Worm (Caenorhabditis elegans) whole organism, midembryonic: ENCODE results near the gene air-1.

Source experiments
- T22C8.4 ChIP-seq: fragments of 200-800 bp; sonication (Bioruptor generic); IDR thresholded peaks from 2 replicates; pipeline ENCODE4 v1.3.6; 2022; ENCODE audit warnings: missing genetic modification characterization, missing compliant biosample characterization
- flt-1 ChIP-seq: fragments of 200-800 bp; sonication (Bioruptor generic); IDR thresholded peaks from 2 replicates; pipeline ENCODE4 v1.3.6; 2022; ENCODE audit warnings: missing genetic modification characterization, missing compliant biosample characterization
- ztf-23 ChIP-seq: fragments of 200-800 bp; sonication (Bioruptor generic); IDR thresholded peaks from 2 replicates; pipeline ENCODE4 v1.3.6; 2022; ENCODE audit warnings: missing genetic modification reagents, missing genetic modification characterization, missing compliant biosample characterization

DNA sequence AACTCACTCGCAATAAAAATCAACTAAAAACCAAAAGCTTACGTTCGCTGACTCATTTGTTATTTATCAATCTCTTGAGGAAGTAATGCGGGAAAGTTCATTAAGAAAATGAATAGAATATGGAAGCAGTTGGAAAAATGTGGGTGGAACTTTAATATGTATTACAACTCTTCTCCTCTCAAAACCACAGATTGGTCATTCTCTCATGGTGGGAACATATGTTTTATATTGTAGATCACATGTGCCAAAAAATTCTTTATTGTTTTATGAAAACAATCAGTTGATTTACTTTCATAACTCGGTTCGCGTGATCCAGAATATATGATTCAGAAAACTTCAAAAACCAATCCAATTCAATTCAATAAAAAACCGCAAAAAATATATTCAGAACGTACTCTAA is 49.6 kb upstream of the air-1 start:
- TF ChIP-seq T22C8.4 (GFP tag; lab: Robert Waterston, UW) (no peak), flt-1 (no peak), ztf-23 (GFP tag; lab: Robert Waterston, UW) (no peak)
